Worm (Caenorhabditis elegans) whole organism, L1 larva: ENCODE data around the gene T28B11.1.

Experiments
- C16A3.4 ChIP-seq: fragments of 150-350 bp; optimal IDR thresholded peaks from 2 replicates; lab custom pipeline; 2014; ENCODE audit warnings: missing biosample characterization, missing genetic modification characterization
- aly-2 ChIP-seq: fragments of 150-350 bp; optimal IDR thresholded peaks from 2 replicates; lab custom pipeline; 2014; ENCODE audit warnings: missing biosample characterization, missing genetic modification characterization
- ama-1 ChIP-seq: fragments of 150-350 bp; optimal IDR thresholded peaks from 2 replicates; lab custom pipeline; 2014
- ceh-82 ChIP-seq, 3 experiments: fragments of 150-350 bp in 1 of 3; sonication (generic microtip) in 2 of 3; optimal IDR thresholded peaks; 2 replicates each; lab custom pipeline; 2014 to 2017; ENCODE audit warnings: missing biosample characterization in 3 of 3, missing genetic modification characterization in 3 of 3
- ceh-88 ChIP-seq: fragments of 200-800 bp; sonication (Bioruptor generic); IDR thresholded peaks from 2 replicates; pipeline ENCODE4 v1.3.6; 2022; ENCODE audit warnings: missing genetic modification characterization, missing compliant biosample characterization
- elt-3 ChIP-seq, 6 experiments: fragments of 150-350 bp in 1 of 6; sonication (generic microtip); optimal IDR thresholded peaks; 2 replicates each; lab custom pipeline; 2017 to 2018; ENCODE audit warnings: missing biosample characterization in 6 of 6, missing genetic modification characterization in 6 of 6, inconsistent platforms in 1 of 6
- fkh-4 ChIP-seq: sonication (generic microtip); optimal IDR thresholded peaks from 2 replicates; lab custom pipeline; 2016; ENCODE audit warnings: missing compliant biosample characterization, missing genetic modification characterization, borderline replicate concordance
- fos-1 ChIP-seq: fragments of 150-350 bp; optimal IDR thresholded peaks from 2 replicates; lab custom pipeline; 2014; ENCODE audit warnings: missing biosample characterization, missing genetic modification characterization
- nhr-11 ChIP-seq: fragments of 150-350 bp; optimal IDR thresholded peaks from 2 replicates; lab custom pipeline; 2014; ENCODE audit warnings: missing biosample characterization, missing genetic modification characterization
- nhr-85 ChIP-seq: sonication (generic microtip); peaks from one replicate; lab custom pipeline; 2016; ENCODE audit warnings: missing genetic modification characterization, inconsistent platforms, missing compliant biosample characterization
- pqm-1 ChIP-seq: sonication (generic microtip); optimal IDR thresholded peaks from 3 replicates; lab custom pipeline; 2017; ENCODE audit warnings: missing biosample characterization, missing genetic modification characterization
- tbx-2 ChIP-seq: sonication (generic microtip); optimal IDR thresholded peaks from 2 replicates; lab custom pipeline; 2016; ENCODE audit warnings: missing genetic modification characterization, missing compliant biosample characterization
- unc-62 ChIP-seq: fragments of 150-350 bp; optimal IDR thresholded peaks from 2 replicates; lab custom pipeline; 2014; ENCODE audit warnings: missing biosample characterization, missing genetic modification reagents, missing genetic modification characterization

- no peak for TF ChIP-seq elt-3 (tag; optimal IDR thresholded peaks at IDR 0.05; lab: Kevin White, UChicago)
- TF ChIP-seq fos-1 (tag; lab: Kevin White, UChicago), result no peak
- TF ChIP-seq aly-2 (tag; lab: Kevin White, UChicago), result no peak
- TF ChIP-seq nhr-85 (tag; lab: Kevin White, UChicago), result peak; percentile 62
- TF ChIP-seq ceh-82 (tag; optimal IDR thresholded peaks at IDR 0.05; lab: Kevin White, UChicago), result no peak
- TF ChIP-seq ceh-88, result no peak
- TF ChIP-seq tbx-2, result no peak
- TF ChIP-seq C16A3.4 (tag; lab: Kevin White, UChicago), result no peak
- TF ChIP-seq unc-62 (GFP tag; lab: Kevin White, UChicago), result no peak
- no peak for TF ChIP-seq fkh-4 (tag; lab: Kevin White, UChicago)
- no peak for TF ChIP-seq pqm-1
- no peak for TF ChIP-seq nhr-11 (tag; lab: Kevin White, UChicago)
- no peak for TF ChIP-seq ama-1 (lab: Kevin White, UChicago)
Observed at ce11 chrV:10725424-10725951, 6.7 kb downstream of the T28B11.1 start.
